Worm (Caenorhabditis elegans): ENCODE measurements around the gene F44E7.9.

DNA sequence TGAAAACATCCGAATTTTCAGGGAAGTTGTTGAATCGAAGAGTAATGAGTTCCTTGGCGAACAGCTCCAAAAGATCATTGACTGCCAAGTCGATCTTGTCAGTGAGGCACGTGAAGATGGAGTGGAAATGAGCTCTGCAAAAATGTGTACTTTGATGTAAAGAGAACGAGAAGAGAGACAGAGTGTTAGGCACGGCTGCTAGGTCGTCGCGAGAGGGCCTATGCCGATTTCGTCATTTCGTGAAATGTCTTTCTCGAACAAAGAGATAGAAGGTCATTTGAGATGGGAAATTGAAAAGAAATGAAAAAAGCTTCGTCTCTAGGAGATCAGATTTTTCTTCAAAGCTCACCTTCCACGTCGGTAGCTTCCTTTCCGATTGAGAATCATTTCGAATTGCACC is 11.0 kb upstream of the F44E7.9 start:
- TF ChIP-seq nhr-77 (tag; optimal IDR thresholded peaks at IDR 0.05) (no peak), elt-1 (tag; optimal IDR thresholded peaks at IDR 0.05) (no peak), snpc-4 (tag; optimal IDR thresholded peaks at IDR 0.05) (no peak), nhr-6 (tag; optimal IDR thresholded peaks at IDR 0.05) (no peak), nhr-12 (tag; optimal IDR thresholded peaks at IDR 0.05) (no peak), elt-3 (tag; optimal IDR thresholded peaks at IDR 0.05) (no peak), skn-1 (tag; optimal IDR thresholded peaks at IDR 0.05) (no peak)

Measured in whole organism, L2 larva.